Worm (Caenorhabditis elegans) whole organism, late embryonic: ENCODE data around the gene tbx-34.

Experiments
- C08G9.2 ChIP-seq: sonication (generic microtip); optimal IDR thresholded peaks from 2 replicates; lab custom pipeline; 2016; ENCODE audit warnings: mild to moderate bottlenecking, missing genetic modification characterization, moderate library complexity, missing compliant biosample characterization
- C38D4.7 ChIP-seq: fragments of 200-800 bp; sonication (Bioruptor generic); optimal IDR thresholded peaks from 2 replicates; lab custom pipeline; 2018; ENCODE audit warnings: mild to moderate bottlenecking, missing genetic modification characterization, moderate library complexity, missing compliant biosample characterization
- K09A11.1 ChIP-seq: sonication (generic microtip); optimal IDR thresholded peaks from 2 replicates; lab custom pipeline; 2017; ENCODE audit warnings: antibody characterized with exemption, mild to moderate bottlenecking, missing genetic modification characterization, missing compliant biosample characterization; ENCODE audit not compliant: insufficient read depth
- T23F11.4 ChIP-seq: fragments of 200-800 bp; sonication (Bioruptor generic); optimal IDR thresholded peaks from 2 replicates; lab custom pipeline; 2018; ENCODE audit warnings: mild to moderate bottlenecking, missing genetic modification characterization, missing compliant biosample characterization
- ceh-14 ChIP-seq: sonication (generic microtip); optimal IDR thresholded peaks from 2 replicates; lab custom pipeline; 2016; ENCODE audit warnings: missing genotype, missing genetic modification characterization, missing compliant biosample characterization
- ceh-2 ChIP-seq: sonication (generic microtip); optimal IDR thresholded peaks from 2 replicates; lab custom pipeline; 2016; ENCODE audit warnings: missing genotype, missing genetic modification characterization, missing compliant biosample characterization
- ceh-22 ChIP-seq: sonication (generic microtip); optimal IDR thresholded peaks from 2 replicates; lab custom pipeline; 2017; ENCODE audit warnings: missing biosample characterization, missing genetic modification characterization
- ceh-24 ChIP-seq: sonication (generic microtip); optimal IDR thresholded peaks from 2 replicates; lab custom pipeline; 2016; ENCODE audit warnings: mild to moderate bottlenecking, missing genetic modification characterization, missing compliant biosample characterization
- ceh-30 ChIP-seq: fragments of 150-350 bp; optimal IDR thresholded peaks from 2 replicates; lab custom pipeline; 2014; ENCODE audit warnings: missing biosample characterization, missing genetic modification characterization
- ceh-31 ChIP-seq: sonication (generic microtip); optimal IDR thresholded peaks from 2 replicates; lab custom pipeline; 2016; ENCODE audit warnings: missing genetic modification characterization, missing compliant biosample characterization
- ceh-34 ChIP-seq: sonication (generic microtip); optimal IDR thresholded peaks from 2 replicates; lab custom pipeline; 2016; ENCODE audit warnings: mild to moderate bottlenecking, missing genetic modification characterization, missing compliant biosample characterization
- ceh-45 ChIP-seq: fragments of 200-800 bp; sonication (Bioruptor generic); IDR thresholded peaks from 2 replicates; pipeline ENCODE4 v1.3.6; 2022; ENCODE audit warnings: missing genetic modification reagents, missing genetic modification characterization, missing compliant biosample characterization
- ceh-48 ChIP-seq: sonication (generic microtip); optimal IDR thresholded peaks from 2 replicates; lab custom pipeline; 2016; ENCODE audit warnings: missing genetic modification characterization, inconsistent platforms, missing compliant biosample characterization
- ceh-9 ChIP-seq: sonication (generic microtip); optimal IDR thresholded peaks from 2 replicates; lab custom pipeline; 2016; ENCODE audit warnings: mild to moderate bottlenecking, missing genetic modification characterization, inconsistent platforms, missing compliant biosample characterization
- che-1 ChIP-seq: sonication (generic microtip); optimal IDR thresholded peaks from 2 replicates; lab custom pipeline; 2016; ENCODE audit warnings: mild to moderate bottlenecking, missing genetic modification characterization, missing compliant biosample characterization
- elt-2 ChIP-seq: sonication (generic microtip); optimal IDR thresholded peaks from 2 replicates; lab custom pipeline; 2016; ENCODE audit warnings: missing genetic modification reagents, missing genetic modification characterization, missing compliant biosample characterization
- ets-4 ChIP-seq: sonication (generic microtip); optimal IDR thresholded peaks from 2 replicates; lab custom pipeline; 2016; ENCODE audit warnings: missing genetic modification characterization, missing compliant biosample characterization
- fkh-6 ChIP-seq: sonication (generic microtip); optimal IDR thresholded peaks from 2 replicates; lab custom pipeline; 2016; ENCODE audit warnings: missing genetic modification characterization, missing compliant biosample characterization
- gmeb-2 ChIP-seq: sonication (generic microtip); optimal IDR thresholded peaks from 2 replicates; lab custom pipeline; 2016; ENCODE audit warnings: missing genetic modification characterization, inconsistent platforms, missing compliant biosample characterization
- hlh-30 ChIP-seq: sonication (generic microtip); optimal IDR thresholded peaks from 2 replicates; lab custom pipeline; 2017; ENCODE audit warnings: antibody characterized with exemption, missing genetic modification characterization, missing compliant biosample characterization; ENCODE audit not compliant: insufficient read depth
- hlh-8 ChIP-seq: sonication (generic microtip); optimal IDR thresholded peaks from 2 replicates; lab custom pipeline; 2016; ENCODE audit warnings: missing genotype, missing genetic modification characterization, missing compliant biosample characterization
- lim-6 ChIP-seq: sonication (generic microtip); optimal IDR thresholded peaks from 2 replicates; lab custom pipeline; 2016; ENCODE audit warnings: missing genetic modification characterization, missing compliant biosample characterization
- lin-11 ChIP-seq: fragments of 200-800 bp; sonication (Bioruptor generic); optimal IDR thresholded peaks from 2 replicates; lab custom pipeline; 2018; ENCODE audit warnings: mild to moderate bottlenecking, missing genetic modification characterization, missing compliant biosample characterization
- madf-2 ChIP-seq: sonication (generic microtip); optimal IDR thresholded peaks from 2 replicates; lab custom pipeline; 2017; ENCODE audit warnings: missing genetic modification characterization, missing compliant biosample characterization
- nfya-1 ChIP-seq: sonication (generic microtip); optimal IDR thresholded peaks from 2 replicates; lab custom pipeline; 2017; ENCODE audit warnings: missing genetic modification characterization, mild to moderate bottlenecking, missing compliant biosample characterization, antibody characterized with exemption, moderate library complexity
- odd-2 ChIP-seq: sonication (generic microtip); optimal IDR thresholded peaks from 2 replicates; lab custom pipeline; 2017; ENCODE audit warnings: antibody characterized with exemption, mild to moderate bottlenecking, missing genetic modification characterization, missing compliant biosample characterization
- pat-9 ChIP-seq: fragments of 200-800 bp; sonication (Bioruptor generic); optimal IDR thresholded peaks from 2 replicates; lab custom pipeline; 2018; ENCODE audit warnings: mild to moderate bottlenecking, missing genetic modification characterization, moderate library complexity, missing compliant biosample characterization
- pax-1 ChIP-seq: fragments of 150-350 bp; optimal IDR thresholded peaks from 2 replicates; lab custom pipeline; 2014; ENCODE audit warnings: missing biosample characterization, missing genetic modification characterization
- pros-1 ChIP-seq: fragments of 150-350 bp; optimal IDR thresholded peaks from 2 replicates; lab custom pipeline; 2014; ENCODE audit warnings: missing biosample characterization, missing genetic modification reagents, missing genetic modification characterization
- rnt-1 ChIP-seq: sonication (generic microtip); optimal IDR thresholded peaks from 2 replicates; lab custom pipeline; 2016; ENCODE audit warnings: missing genetic modification characterization, missing compliant biosample characterization
- sox-2 ChIP-seq: fragments of 200-800 bp; sonication (Bioruptor generic); IDR thresholded peaks from 2 replicates; pipeline ENCODE4 v1.3.6; 2022; ENCODE audit warnings: missing genetic modification reagents, missing genetic modification characterization, missing compliant biosample characterization
- sox-4 ChIP-seq: sonication (generic microtip); optimal IDR thresholded peaks from 2 replicates; lab custom pipeline; 2017; ENCODE audit warnings: mild to moderate bottlenecking, missing genetic modification characterization, inconsistent platforms, missing compliant biosample characterization
- syd-9 ChIP-seq: sonication (generic microtip); optimal IDR thresholded peaks from 2 replicates; lab custom pipeline; 2016; ENCODE audit warnings: mild to moderate bottlenecking, missing genetic modification characterization, moderate library complexity, missing compliant biosample characterization
- tbx-2 ChIP-seq: sonication (generic microtip); optimal IDR thresholded peaks from 2 replicates; lab custom pipeline; 2016; ENCODE audit warnings: missing genetic modification characterization, missing compliant biosample characterization
- tbx-7 ChIP-seq: sonication (generic microtip); optimal IDR thresholded peaks from 2 replicates; lab custom pipeline; 2016; ENCODE audit warnings: missing genotype, missing genetic modification characterization, missing compliant biosample characterization
- ttx-3 ChIP-seq: sonication (generic microtip); optimal IDR thresholded peaks from 2 replicates; lab custom pipeline; 2016; ENCODE audit warnings: missing genetic modification reagents, missing genetic modification characterization, missing compliant biosample characterization
- unc-3 ChIP-seq, 2 experiments: fragments of 200-800 bp in 1 of 2; sonication (Bioruptor generic) in 1 of 2; sonication (generic microtip) in 1 of 2; conservative IDR thresholded peaks in 1 of 2; optimal IDR thresholded peaks in 1 of 2; 2 replicates each; pipeline versions ENCODE4 v1.3.6 to Lab custom; 2016 to 2022; ENCODE audit warnings: missing compliant biosample characterization in 2 of 2, missing genetic modification characterization in 2 of 2, missing genetic modification reagents in 1 of 2
- unc-42 ChIP-seq: sonication (generic microtip); optimal IDR thresholded peaks from 2 replicates; lab custom pipeline; 2016; ENCODE audit warnings: missing genotype, missing genetic modification characterization, missing compliant biosample characterization
- unc-86 ChIP-seq: sonication (generic microtip); optimal IDR thresholded peaks from 2 replicates; lab custom pipeline; 2016; ENCODE audit warnings: missing genetic modification characterization, missing compliant biosample characterization
- zip-5 ChIP-seq: sonication (generic microtip); optimal IDR thresholded peaks from 2 replicates; lab custom pipeline; 2016; ENCODE audit warnings: missing genetic modification characterization, missing compliant biosample characterization
- ztf-16 ChIP-seq: sonication (generic microtip); optimal IDR thresholded peaks from 2 replicates; lab custom pipeline; 2017; ENCODE audit warnings: missing genetic modification characterization, missing compliant biosample characterization

tbx-34 gene

DNA sequence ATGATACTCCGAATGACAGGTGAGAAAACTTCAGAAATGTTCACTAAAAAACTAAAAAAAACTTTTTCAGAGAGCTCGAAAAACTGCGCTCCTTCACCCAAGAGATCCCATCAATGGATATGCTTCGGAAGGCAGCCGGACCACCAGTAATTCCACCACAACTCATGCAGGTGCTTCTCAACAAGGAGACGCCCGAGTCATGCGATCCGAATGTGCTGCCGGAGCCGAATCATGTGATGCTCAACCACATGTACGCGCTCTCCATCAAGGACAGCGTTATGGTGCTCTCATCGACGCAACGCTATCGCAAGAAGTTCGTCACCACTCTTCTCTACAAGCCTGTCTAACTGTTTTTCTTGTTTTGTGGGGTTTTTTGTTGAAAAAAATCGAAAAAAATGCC lies 19.7 kb upstream of the tbx-34 start:
- TF ChIP-seq fkh-6 (tag; lab: Kevin White, UChicago), result no peak
- peak; percentile 21 for TF ChIP-seq hlh-30 (tag; lab: Kevin White, UChicago)

DNA sequence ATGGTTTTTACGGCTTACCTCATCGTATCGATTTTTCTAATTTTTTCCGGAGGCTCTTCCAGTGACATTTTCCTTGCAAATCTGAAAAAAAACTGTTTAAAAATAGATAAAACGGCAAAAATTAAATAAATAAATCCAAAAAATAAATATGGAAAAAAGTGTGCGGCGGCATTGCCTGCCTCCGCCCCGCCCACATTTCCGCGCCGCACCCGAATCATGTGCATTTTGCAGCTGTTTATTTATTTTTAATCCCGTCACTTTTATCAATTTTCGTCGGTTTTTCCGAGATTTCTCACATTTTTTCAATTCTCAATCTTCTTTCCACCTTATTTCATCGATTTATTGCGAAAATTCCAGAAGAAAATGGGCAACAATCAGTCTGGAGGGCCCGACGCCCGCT lies 18.7 kb upstream of the tbx-34 start, which contains the start of the genes Y47D3A.14 and aakb-2:
Gene Y47D3A.14, minus strand, starts transcription at position 81 of the 400 bp plus-strand sequence.
Gene aakb-2, plus strand, starts transcription at position 356 of the 400 bp plus-strand sequence.
- no peak for TF ChIP-seq pax-1
- peak; percentile 16 for TF ChIP-seq lin-11 (tag; lab: Kevin White, UChicago)
- TF ChIP-seq ttx-3 (tag; lab: Kevin White, UChicago), result peak; percentile 54
- TF ChIP-seq fkh-6 (tag; lab: Kevin White, UChicago), result peak; percentile 9
- peak; percentile 10 for TF ChIP-seq ceh-48 (tag; lab: Kevin White, UChicago)
- TF ChIP-seq syd-9 (tag; lab: Kevin White, UChicago), result no peak
- peak; percentile 61 for TF ChIP-seq che-1
- peak; percentile 57 for TF ChIP-seq ceh-14
- TF ChIP-seq madf-2 (tag; lab: Kevin White, UChicago), result no peak
- peak; percentile 82 for TF ChIP-seq elt-2 (tag; lab: Kevin White, UChicago)
- no peak for TF ChIP-seq unc-3 (GFP tag; conservative IDR thresholded peaks at IDR 0.05; lab: Robert Waterston, UW)
- peak; percentile 1 for TF ChIP-seq unc-3 (tag; optimal IDR thresholded peaks at IDR 0.05; lab: Kevin White, UChicago)
- TF ChIP-seq ceh-2, result peak; percentile 31
- TF ChIP-seq T23F11.4 (GFP tag; lab: Kevin White, UChicago), result peak; percentile 46
- TF ChIP-seq ceh-34 (tag; lab: Kevin White, UChicago), result peak; percentile 48
- peak; percentile 76 for TF ChIP-seq hlh-30 (tag; lab: Kevin White, UChicago)
- no peak for TF ChIP-seq sox-4 (tag; lab: Kevin White, UChicago)
- TF ChIP-seq C08G9.2 (tag; lab: Kevin White, UChicago), result no peak
- TF ChIP-seq nfya-1, result peak; percentile 45
- no peak for TF ChIP-seq ceh-9 (tag; lab: Kevin White, UChicago)
- TF ChIP-seq ceh-24, result peak; percentile 3
- no peak for TF ChIP-seq pros-1 (tag; lab: Kevin White, UChicago)
- peak; percentile 29 for TF ChIP-seq ets-4 (tag; lab: Kevin White, UChicago)
- TF ChIP-seq hlh-8 (tag; lab: Kevin White, UChicago), result peak; percentile 66
- no peak for TF ChIP-seq odd-2
- no peak for TF ChIP-seq tbx-7 (tag; lab: Kevin White, UChicago)
- TF ChIP-seq gmeb-2 (tag; lab: Kevin White, UChicago), result peak; percentile 10
- TF ChIP-seq C38D4.7 (GFP tag; lab: Kevin White, UChicago), result peak; percentile 44
- peak; percentile 41 for TF ChIP-seq unc-86 (tag; lab: Kevin White, UChicago)
- no peak for TF ChIP-seq lim-6
- TF ChIP-seq sox-2 (GFP tag; lab: Robert Waterston, UW), result 0 out of 2 replicates have a peak, but pooled peaks have one; percentile 4
- TF ChIP-seq zip-5 (tag; lab: Kevin White, UChicago), result peak; percentile 11
- peak; percentile 56 for TF ChIP-seq ceh-31 (tag; lab: Kevin White, UChicago)
- peak; percentile 56 for TF ChIP-seq K09A11.1 (tag; lab: Kevin White, UChicago)
- TF ChIP-seq ceh-30, result no peak
- peak; percentile 61 for TF ChIP-seq ztf-16
- peak; percentile 19 for TF ChIP-seq rnt-1 (tag; lab: Kevin White, UChicago)
- TF ChIP-seq ceh-45, result no peak
- no peak for TF ChIP-seq ceh-22 (tag; lab: Kevin White, UChicago)
- peak; percentile 32 for TF ChIP-seq unc-42 (tag; lab: Kevin White, UChicago)
- peak; percentile 44 for TF ChIP-seq pat-9 (tag; lab: Kevin White, UChicago)
- peak; percentile 59 for TF ChIP-seq tbx-2 (tag; lab: Kevin White, UChicago)
